Worm (Caenorhabditis elegans): ENCODE measurements around the gene cpl-1.

DNA sequence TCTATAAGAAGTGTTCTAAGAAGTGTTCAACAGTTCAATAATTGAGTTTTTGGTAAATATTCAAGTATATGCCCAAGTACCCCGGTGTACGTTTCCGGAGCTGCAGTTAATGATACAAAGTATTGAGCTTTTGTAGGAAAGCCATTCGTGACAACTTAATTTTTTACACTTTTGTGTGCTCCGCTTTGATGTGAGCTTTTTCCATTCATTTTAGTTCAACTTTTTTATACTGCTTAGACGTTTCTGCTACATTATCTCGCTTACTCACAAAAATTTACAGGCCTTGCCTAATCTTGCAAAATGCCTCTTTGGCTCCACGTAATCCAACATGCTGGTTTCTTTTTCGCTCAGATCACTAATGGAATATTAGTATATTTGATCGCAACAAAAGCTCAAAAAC is 19.2 kb downstream of the cpl-1 start, which contains the start of gene str-151:
- no peak for TF ChIP-seq nhr-11 (tag; optimal IDR thresholded peaks at IDR 0.05)
- TF ChIP-seq ceh-90 (tag; optimal IDR thresholded peaks at IDR 0.05) = no peak
- no peak for TF ChIP-seq fkh-10 (GFP tag; optimal IDR thresholded peaks at IDR 0.05)
- no peak for TF ChIP-seq unc-130 (tag; optimal IDR thresholded peaks at IDR 0.05)
- no peak for TF ChIP-seq vab-15 (tag; optimal IDR thresholded peaks at IDR 0.05)
- TF ChIP-seq jun-1 (tag; optimal IDR thresholded peaks at IDR 0.05) = no peak
- no peak for TF ChIP-seq ces-1 (GFP tag; optimal IDR thresholded peaks at IDR 0.05)
- TF ChIP-seq snpc-4 (tag; optimal IDR thresholded peaks at IDR 0.05) = no peak

Measured in whole organism, L1 larva.